Worm (Caenorhabditis elegans) whole organism, late embryonic: ENCODE data around the gene W05H5.1.

Source experiments
- C08G9.2 ChIP-seq: sonication (generic microtip); optimal IDR thresholded peaks from 2 replicates; lab custom pipeline; 2016; ENCODE audit warnings: mild to moderate bottlenecking, missing genetic modification characterization, moderate library complexity, missing compliant biosample characterization
- C38D4.7 ChIP-seq: fragments of 200-800 bp; sonication (Bioruptor generic); optimal IDR thresholded peaks from 2 replicates; lab custom pipeline; 2018; ENCODE audit warnings: mild to moderate bottlenecking, missing genetic modification characterization, moderate library complexity, missing compliant biosample characterization
- F13H6.1 ChIP-seq: sonication (generic microtip); optimal IDR thresholded peaks from 2 replicates; lab custom pipeline; 2016; ENCODE audit warnings: missing genetic modification characterization, missing compliant biosample characterization
- K09A11.1 ChIP-seq: sonication (generic microtip); optimal IDR thresholded peaks from 2 replicates; lab custom pipeline; 2017; ENCODE audit warnings: antibody characterized with exemption, mild to moderate bottlenecking, missing genetic modification characterization, missing compliant biosample characterization; ENCODE audit not compliant: insufficient read depth
- T23F11.4 ChIP-seq: fragments of 200-800 bp; sonication (Bioruptor generic); optimal IDR thresholded peaks from 2 replicates; lab custom pipeline; 2018; ENCODE audit warnings: mild to moderate bottlenecking, missing genetic modification characterization, missing compliant biosample characterization
- Y22D7AL.16 ChIP-seq: sonication (generic microtip); optimal IDR thresholded peaks from 2 replicates; lab custom pipeline; 2016; ENCODE audit warnings: missing genetic modification characterization, missing compliant biosample characterization
- ahr-1 ChIP-seq: sonication (generic microtip); optimal IDR thresholded peaks from 2 replicates; lab custom pipeline; 2016; ENCODE audit warnings: missing genetic modification characterization, missing compliant biosample characterization
- ceh-2 ChIP-seq: sonication (generic microtip); optimal IDR thresholded peaks from 2 replicates; lab custom pipeline; 2016; ENCODE audit warnings: missing genotype, missing genetic modification characterization, missing compliant biosample characterization
- ceh-22 ChIP-seq: sonication (generic microtip); optimal IDR thresholded peaks from 2 replicates; lab custom pipeline; 2017; ENCODE audit warnings: missing biosample characterization, missing genetic modification characterization
- ceh-24 ChIP-seq: sonication (generic microtip); optimal IDR thresholded peaks from 2 replicates; lab custom pipeline; 2016; ENCODE audit warnings: mild to moderate bottlenecking, missing genetic modification characterization, missing compliant biosample characterization
- ceh-34 ChIP-seq: sonication (generic microtip); optimal IDR thresholded peaks from 2 replicates; lab custom pipeline; 2016; ENCODE audit warnings: mild to moderate bottlenecking, missing genetic modification characterization, missing compliant biosample characterization
- ceh-48 ChIP-seq: sonication (generic microtip); optimal IDR thresholded peaks from 2 replicates; lab custom pipeline; 2016; ENCODE audit warnings: missing genetic modification characterization, inconsistent platforms, missing compliant biosample characterization
- ceh-9 ChIP-seq: sonication (generic microtip); optimal IDR thresholded peaks from 2 replicates; lab custom pipeline; 2016; ENCODE audit warnings: mild to moderate bottlenecking, missing genetic modification characterization, inconsistent platforms, missing compliant biosample characterization
- che-1 ChIP-seq: sonication (generic microtip); optimal IDR thresholded peaks from 2 replicates; lab custom pipeline; 2016; ENCODE audit warnings: mild to moderate bottlenecking, missing genetic modification characterization, missing compliant biosample characterization
- dmd-4 ChIP-seq: sonication (generic microtip); optimal IDR thresholded peaks from 2 replicates; lab custom pipeline; 2016; ENCODE audit warnings: borderline replicate concordance, missing genetic modification characterization, missing compliant biosample characterization
- elt-4 ChIP-seq: sonication (generic microtip); optimal IDR thresholded peaks from 2 replicates; lab custom pipeline; 2016; ENCODE audit warnings: missing genetic modification characterization, missing compliant biosample characterization
- eyg-1 ChIP-seq: sonication (generic microtip); optimal IDR thresholded peaks from 2 replicates; lab custom pipeline; 2016; ENCODE audit warnings: missing genotype, missing genetic modification characterization, missing compliant biosample characterization
- fkh-10 ChIP-seq: fragments of 150-350 bp; optimal IDR thresholded peaks from 2 replicates; lab custom pipeline; 2014; ENCODE audit warnings: missing biosample characterization, missing genetic modification reagents, missing genetic modification characterization
- fkh-6 ChIP-seq: sonication (generic microtip); optimal IDR thresholded peaks from 2 replicates; lab custom pipeline; 2016; ENCODE audit warnings: missing genetic modification characterization, missing compliant biosample characterization
- gmeb-2 ChIP-seq: sonication (generic microtip); optimal IDR thresholded peaks from 2 replicates; lab custom pipeline; 2016; ENCODE audit warnings: missing genetic modification characterization, inconsistent platforms, missing compliant biosample characterization
- hlh-15 ChIP-seq: sonication (generic microtip); optimal IDR thresholded peaks from 2 replicates; lab custom pipeline; 2016; ENCODE audit warnings: missing genetic modification characterization, missing compliant biosample characterization
- hlh-6 ChIP-seq: sonication (generic microtip); optimal IDR thresholded peaks from 2 replicates; lab custom pipeline; 2016; ENCODE audit warnings: missing genotype, missing genetic modification characterization, missing compliant biosample characterization
- lim-6 ChIP-seq: sonication (generic microtip); optimal IDR thresholded peaks from 2 replicates; lab custom pipeline; 2016; ENCODE audit warnings: missing genetic modification characterization, missing compliant biosample characterization
- odd-2 ChIP-seq: sonication (generic microtip); optimal IDR thresholded peaks from 2 replicates; lab custom pipeline; 2017; ENCODE audit warnings: antibody characterized with exemption, mild to moderate bottlenecking, missing genetic modification characterization, missing compliant biosample characterization
- pat-9 ChIP-seq: fragments of 200-800 bp; sonication (Bioruptor generic); optimal IDR thresholded peaks from 2 replicates; lab custom pipeline; 2018; ENCODE audit warnings: mild to moderate bottlenecking, missing genetic modification characterization, moderate library complexity, missing compliant biosample characterization
- pha-2 ChIP-seq: sonication (generic microtip); optimal IDR thresholded peaks from 2 replicates; lab custom pipeline; 2017; ENCODE audit warnings: mild to moderate bottlenecking, missing genetic modification characterization, missing compliant biosample characterization
- pqm-1 ChIP-seq: sonication (generic microtip); optimal IDR thresholded peaks from 2 replicates; lab custom pipeline; 2016; ENCODE audit warnings: missing genetic modification characterization, missing compliant biosample characterization
- pros-1 ChIP-seq: fragments of 150-350 bp; optimal IDR thresholded peaks from 2 replicates; lab custom pipeline; 2014; ENCODE audit warnings: missing biosample characterization, missing genetic modification reagents, missing genetic modification characterization
- rnt-1 ChIP-seq: sonication (generic microtip); optimal IDR thresholded peaks from 2 replicates; lab custom pipeline; 2016; ENCODE audit warnings: missing genetic modification characterization, missing compliant biosample characterization
- sdc-2 ChIP-seq: sonication (generic microtip); optimal IDR thresholded peaks from 2 replicates; lab custom pipeline; 2016; ENCODE audit warnings: missing genotype, missing genetic modification characterization, missing compliant biosample characterization
- tbx-2 ChIP-seq: sonication (generic microtip); optimal IDR thresholded peaks from 2 replicates; lab custom pipeline; 2016; ENCODE audit warnings: missing genetic modification characterization, missing compliant biosample characterization
- tbx-7 ChIP-seq: sonication (generic microtip); optimal IDR thresholded peaks from 2 replicates; lab custom pipeline; 2016; ENCODE audit warnings: missing genotype, missing genetic modification characterization, missing compliant biosample characterization
- unc-3 ChIP-seq, 2 experiments: fragments of 200-800 bp in 1 of 2; sonication (Bioruptor generic) in 1 of 2; sonication (generic microtip) in 1 of 2; conservative IDR thresholded peaks in 1 of 2; optimal IDR thresholded peaks in 1 of 2; 2 replicates each; pipeline versions ENCODE4 v1.3.6 to Lab custom; 2016 to 2022; ENCODE audit warnings: missing compliant biosample characterization in 2 of 2, missing genetic modification characterization in 2 of 2, missing genetic modification reagents in 1 of 2
- unc-55 ChIP-seq: sonication (generic microtip); optimal IDR thresholded peaks from 2 replicates; lab custom pipeline; 2017; ENCODE audit warnings: missing biosample characterization, missing genetic modification reagents, missing genetic modification characterization
- ztf-16 ChIP-seq: sonication (generic microtip); optimal IDR thresholded peaks from 2 replicates; lab custom pipeline; 2017; ENCODE audit warnings: missing genetic modification characterization, missing compliant biosample characterization

W05H5.1 gene

ce11 chrII:12412417-12412816, 32.2 kb downstream of the W05H5.1 start, which contains the start of gene Y57A10C.1:
TSS of gene Y57A10C.1 (minus strand) at chrII:12412517.
- TF ChIP-seq unc-55 (GFP tag; lab: Kevin White, UChicago) (no peak), F13H6.1 (tag; lab: Kevin White, UChicago) (no peak), ceh-34 (tag; lab: Kevin White, UChicago) (no peak), tbx-2 (no peak), ceh-9 (no peak)

- TF ChIP-seq ceh-2 (tag; lab: Kevin White, UChicago) (no peak), rnt-1 (no peak), K09A11.1 (tag; lab: Kevin White, UChicago) (no peak), C38D4.7 (GFP tag; lab: Kevin White, UChicago) (no peak), T23F11.4 (GFP tag; lab: Kevin White, UChicago) (no peak), F13H6.1 (tag; lab: Kevin White, UChicago) (no peak), eyg-1 (tag; lab: Kevin White, UChicago) (no peak), ceh-22 (tag; lab: Kevin White, UChicago) (no peak), unc-3 (GFP tag; conservative IDR thresholded peaks at IDR 0.05; lab: Robert Waterston, UW) (no peak), unc-3 (tag; optimal IDR thresholded peaks at IDR 0.05; lab: Kevin White, UChicago) (no peak), tbx-7 (tag; lab: Kevin White, UChicago) (no peak), hlh-15 (tag; lab: Kevin White, UChicago) (no peak), ceh-24 (tag; lab: Kevin White, UChicago) (no peak)
These were observed 34.5 kb downstream of the W05H5.1 start, which contains the start of gene F57G9.3 for ce11 chrII:12410107-12410506. TSS of gene F57G9.3 (minus strand) at chrII:12410207.

ce11 chrII:12408717-12409116, 35.9 kb downstream of the W05H5.1 start, which contains the start of gene sre-31:
TSS of gene sre-31 (minus strand) at chrII:12408817.
- TF ChIP-seq elt-4 (no peak), pha-2 (tag; lab: Kevin White, UChicago) (no peak), ahr-1 (tag; lab: Kevin White, UChicago) (no peak), sdc-2 (tag; lab: Kevin White, UChicago) (no peak), ztf-16 (tag; lab: Kevin White, UChicago) (no peak), eyg-1 (tag; lab: Kevin White, UChicago) (no peak), pros-1 (tag; lab: Kevin White, UChicago) (no peak), pqm-1 (tag; lab: Kevin White, UChicago) (no peak), fkh-10 (GFP tag; lab: Kevin White, UChicago) (no peak), tbx-7 (tag; lab: Kevin White, UChicago) (no peak), pat-9 (tag; lab: Kevin White, UChicago) (no peak), che-1 (no peak), unc-55 (GFP tag; lab: Kevin White, UChicago) (no peak)

ce11 chrII:12406394-12406793, 38.2 kb downstream of the W05H5.1 start, which contains the start of gene sre-30:
TSS of gene sre-30 (minus strand) at chrII:12406494.
- no peak for TF ChIP-seq fkh-6 (tag; lab: Kevin White, UChicago)
- no peak for TF ChIP-seq Y22D7AL.16 (tag; lab: Kevin White, UChicago)
- TF ChIP-seq dmd-4 (tag; lab: Kevin White, UChicago): no peak
- no peak for TF ChIP-seq lim-6

ce11 chrII:12401791-12402190, 42.8 kb downstream of the W05H5.1 start, which contains the start of gene sre-29:
TSS of gene sre-29 (minus strand) at chrII:12401891.
- TF ChIP-seq che-1 (no peak), hlh-6 (tag; lab: Kevin White, UChicago) (no peak), tbx-7 (tag; lab: Kevin White, UChicago) (no peak), ceh-48 (tag; lab: Kevin White, UChicago) (no peak), C08G9.2 (no peak), odd-2 (tag; lab: Kevin White, UChicago) (no peak), ceh-22 (tag; lab: Kevin White, UChicago) (no peak), fkh-6 (tag; lab: Kevin White, UChicago) (no peak), gmeb-2 (tag; lab: Kevin White, UChicago) (no peak), lim-6 (no peak)
- TF ChIP-seq, all 69 proteins: peak for 0
